Worm (Caenorhabditis elegans): ENCODE results near the gene ubxn-6.
A peak's percentile ranks its signal among the peaks of the same experiment; 100 is the strongest.

ubxn-6 gene

DNA sequence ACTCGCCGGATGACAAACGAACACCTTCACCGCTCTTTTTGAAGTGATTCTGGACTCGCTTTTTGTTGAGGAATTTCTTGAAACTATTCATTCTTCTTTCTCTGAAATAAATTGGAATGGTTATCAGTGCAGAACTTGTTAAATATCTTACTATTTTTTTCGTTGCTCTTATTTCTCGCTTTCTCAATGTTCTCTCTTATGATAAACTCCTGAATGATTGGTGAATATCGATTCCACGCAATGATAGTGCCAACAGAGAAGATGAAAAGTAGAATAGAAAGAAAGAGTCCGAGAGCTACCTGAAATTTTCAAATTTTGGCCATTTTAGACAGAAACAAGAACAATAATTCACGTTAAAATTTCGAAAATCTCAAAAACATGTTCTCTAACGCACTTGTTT lies at the start of gene ubxn-6:
TSS of gene ubxn-6 (minus strand) at position 101 of the 400 bp plus-strand sequence.
- TF ChIP-seq dmd-8 (GFP tag; IDR thresholded peaks at IDR 0.05) (no peak), spr-3 (GFP tag; optimal IDR thresholded peaks at IDR 0.05) (no peak), Y48G9A.11 (GFP tag; IDR thresholded peaks at IDR 0.05) (no peak), nhr-237 (tag; optimal IDR thresholded peaks at IDR 0.05) (no peak), T26A8.4 (GFP tag; IDR thresholded peaks at IDR 0.05) (no peak), snpc-1.2 (GFP tag; IDR thresholded peaks at IDR 0.05) (no peak), ctbp-1 (GFP tag; IDR thresholded peaks at IDR 0.05) (no peak), vab-7 (GFP tag; IDR thresholded peaks at IDR 0.05) (no peak), arid-1 (GFP tag; conservative IDR thresholded peaks at IDR 0.05) (no peak), unc-130 (GFP tag; optimal IDR thresholded peaks at IDR 0.05) (no peak), zip-2 (tag; optimal IDR thresholded peaks at IDR 0.05) (no peak), gei-8 (GFP tag; optimal IDR thresholded peaks at IDR 0.05) (no peak), ces-1 (GFP tag; optimal IDR thresholded peaks at IDR 0.05) (no peak)

DNA sequence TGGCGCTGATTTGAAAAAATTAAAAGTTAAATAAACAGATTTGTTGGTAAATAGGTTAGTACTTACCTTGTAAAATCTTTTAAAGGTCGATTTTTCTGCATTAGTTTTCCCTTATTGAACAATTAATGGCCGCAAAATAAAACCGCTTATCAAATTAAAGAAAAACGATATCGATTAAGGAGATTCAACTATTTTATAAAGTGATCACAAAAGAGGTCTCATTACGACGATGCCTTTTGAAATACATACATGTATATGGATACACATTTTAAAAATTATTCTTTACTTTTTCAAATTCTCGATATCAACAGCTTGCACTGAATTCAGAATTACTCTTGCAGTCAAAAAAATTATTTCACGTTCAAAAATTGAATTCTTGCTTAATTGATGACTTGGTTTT lies 49.3 kb upstream of the ubxn-6 start, which contains the start of gene Y17G9A.3:
TSS of gene Y17G9A.3 (minus strand) at position 101 of the 400 bp plus-strand sequence.
- TF ChIP-seq nhr-25 (tag; optimal IDR thresholded peaks at IDR 0.05; ENCODE audit: borderline replicate concordance, insufficient read depth) (no peak), nhr-48 (tag; optimal IDR thresholded peaks at IDR 0.05) (no peak), dmd-9 (GFP tag; IDR thresholded peaks at IDR 0.05) (no peak)

DNA sequence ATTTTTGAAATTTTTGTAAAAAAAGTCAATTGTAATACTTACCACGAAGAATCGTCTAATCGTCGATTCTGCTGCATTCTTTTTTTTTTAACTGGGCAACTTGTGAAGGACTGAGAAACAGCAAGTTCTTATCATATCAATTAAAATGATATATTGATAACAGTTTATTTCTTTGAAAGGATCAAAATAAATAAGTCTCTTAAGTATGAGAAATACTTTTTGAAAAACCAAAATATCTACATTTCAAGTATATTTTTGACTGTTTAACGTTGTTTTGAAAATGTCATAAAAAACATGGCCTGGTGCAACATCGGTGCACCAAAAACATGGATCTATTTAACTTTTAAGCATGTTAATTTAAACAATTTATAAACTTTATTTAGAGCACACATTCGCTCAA lies 46.9 kb upstream of the ubxn-6 start, which contains the start of gene Y17G9A.2:
TSS of gene Y17G9A.2 (minus strand) at position 101 of the 400 bp plus-strand sequence.
- TF ChIP-seq unc-130 (GFP tag; optimal IDR thresholded peaks at IDR 0.05) (no peak), jun-1 (tag; optimal IDR thresholded peaks at IDR 0.05) (no peak)

DNA sequence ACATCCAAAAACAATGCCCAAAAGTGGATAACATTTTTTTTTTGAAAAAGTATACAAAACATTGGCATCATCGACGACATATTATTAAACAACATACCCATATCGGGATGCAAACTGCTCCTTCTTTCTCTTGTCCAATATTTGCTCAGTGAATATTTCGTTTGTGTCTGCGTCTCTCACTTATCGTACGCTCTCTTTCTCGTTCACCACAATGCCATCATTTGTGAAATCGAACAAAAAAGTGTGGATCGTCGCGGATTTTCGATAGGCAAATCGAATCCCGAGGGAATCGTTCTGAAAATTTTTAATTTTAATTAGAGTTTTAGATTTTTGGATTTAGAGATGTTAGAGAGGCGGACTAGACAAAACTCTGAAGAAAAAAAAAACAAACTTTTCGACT lies 37.5 kb upstream of the ubxn-6 start, which contains the start of gene tat-2:
TSS of gene tat-2 (minus strand) at position 101 of the 400 bp plus-strand sequence.
- TF ChIP-seq nhr-111 (GFP tag; optimal IDR thresholded peaks at IDR 0.05) (no peak), duxl-1 (tag; optimal IDR thresholded peaks at IDR 0.05; ENCODE audit: poor library complexity) (no peak), nhr-10 (tag; optimal IDR thresholded peaks at IDR 0.05) (no peak), lin-39 (tag; optimal IDR thresholded peaks at IDR 0.05) (no peak), mdt-29 (GFP tag; IDR thresholded peaks at IDR 0.05) (no peak), spr-1 (tag; optimal IDR thresholded peaks at IDR 0.05) (no peak), hlh-30 (tag; optimal IDR thresholded peaks at IDR 0.05; ENCODE audit: insufficient read depth) (no peak), daf-8 (GFP tag; IDR thresholded peaks at IDR 0.05) (no peak), mdl-1 (tag; optimal IDR thresholded peaks at IDR 0.05) (no peak), zip-11 (GFP tag; IDR thresholded peaks at IDR 0.05) (no peak), nhr-11 (tag; optimal IDR thresholded peaks at IDR 0.05) (no peak), vab-7 (GFP tag; IDR thresholded peaks at IDR 0.05) (no peak), F49E8.2 (tag; optimal IDR thresholded peaks at IDR 0.05; ENCODE audit: borderline replicate concordance) (no peak), pha-4 (GFP tag; IDR thresholded peaks at IDR 0.05) (no peak), pha-4 (tag; optimal IDR thresholded peaks at IDR 0.05) (no peak), tag-97 (GFP tag; IDR thresholded peaks at IDR 0.05) (no peak), zip-2 (tag; optimal IDR thresholded peaks at IDR 0.05) (no peak), dmd-6 (GFP tag; IDR thresholded peaks at IDR 0.05) (no peak), R02D3.7 (tag; optimal IDR thresholded peaks at IDR 0.05) (no peak), mep-1 (tag; optimal IDR thresholded peaks at IDR 0.05) (no peak)

DNA sequence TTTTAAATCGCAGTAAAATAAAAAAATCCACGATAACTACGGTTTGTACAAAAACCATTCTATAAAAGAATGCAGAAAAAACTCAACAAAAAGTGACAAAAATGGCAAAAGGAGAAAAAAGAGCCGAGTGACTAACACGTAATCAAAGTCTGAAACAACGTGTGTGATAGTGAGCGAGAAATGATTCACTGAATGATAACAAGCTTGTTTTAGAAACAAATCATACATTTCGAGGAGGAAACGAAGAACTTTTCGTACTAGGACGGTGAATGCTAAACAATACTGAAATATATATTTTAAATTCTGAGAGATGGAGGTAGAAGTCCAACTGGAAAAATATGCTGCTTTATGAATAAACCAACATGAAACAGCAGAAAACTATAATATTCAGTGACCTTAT lies 32.7 kb upstream of the ubxn-6 start:
- peak; percentile 8 for TF ChIP-seq nhr-28 (tag; optimal IDR thresholded peaks at IDR 0.05)
- no peak for TF ChIP-seq lin-13 (GFP tag; optimal IDR thresholded peaks at IDR 0.05)
- TF ChIP-seq lin-39 (tag; optimal IDR thresholded peaks at IDR 0.05): no peak
- peak; percentile 69 for TF ChIP-seq pqm-1 (tag; optimal IDR thresholded peaks at IDR 0.05)

Data from whole organism, L4 larva.